Fruit fly (Drosophila melanogaster) whole organism, adult: ENCODE results near the gene brv1.

Source experiments
- CG11617 ChIP-seq: fragments of 200-800 bp; sonication (Bioruptor generic); optimal IDR thresholded peaks from 2 replicates; lab custom pipeline; 2017; ENCODE audit warnings: mild to moderate bottlenecking, missing biosample characterization, missing genetic modification reagents, missing genetic modification characterization
- CG12768 ChIP-seq: fragments of 200-800 bp; sonication (Bioruptor generic); optimal IDR thresholded peaks from 2 replicates; lab custom pipeline; 2017; ENCODE audit warnings: missing biosample characterization, missing genetic modification characterization, mild to moderate bottlenecking, moderate library complexity, missing genetic modification reagents
- CG14711 ChIP-seq: fragments of 200-800 bp; sonication (Bioruptor generic); optimal IDR thresholded peaks from 2 replicates; lab custom pipeline; 2018; ENCODE audit warnings: missing biosample characterization, mild to moderate bottlenecking, missing genetic modification characterization, moderate library complexity
- CG1620 ChIP-seq: fragments of 200-800 bp; sonication (Bioruptor generic); optimal IDR thresholded peaks from 2 replicates; lab custom pipeline; 2016; ENCODE audit warnings: missing biosample characterization, missing genetic modification characterization
- CG33017 ChIP-seq: fragments of 200-800 bp; sonication (Bioruptor generic); optimal IDR thresholded peaks from 2 replicates; lab custom pipeline; 2018; ENCODE audit warnings: missing biosample characterization, mild to moderate bottlenecking, missing genetic modification characterization, moderate library complexity
- CG5204 ChIP-seq: fragments of 200-800 bp; sonication (Bioruptor generic); optimal IDR thresholded peaks from 2 replicates; lab custom pipeline; 2016; ENCODE audit warnings: missing biosample characterization, missing genetic modification characterization
- CG7045 ChIP-seq: fragments of 200-800 bp; sonication (Bioruptor generic); optimal IDR thresholded peaks from 2 replicates; lab custom pipeline; 2017; ENCODE audit warnings: missing biosample characterization, mild to moderate bottlenecking, missing genetic modification characterization
- CG7101 ChIP-seq: fragments of 200-800 bp; sonication (Bioruptor generic); optimal IDR thresholded peaks from 2 replicates; lab custom pipeline; 2018; ENCODE audit warnings: missing biosample characterization, mild to moderate bottlenecking, missing genetic modification characterization, moderate library complexity
- Clk ChIP-seq: fragments of 200-800 bp; sonication (Bioruptor generic); optimal IDR thresholded peaks from 2 replicates; lab custom pipeline; 2017; ENCODE audit warnings: missing biosample characterization, missing genetic modification characterization
- Crg-1 ChIP-seq: fragments of 200-800 bp; sonication (Bioruptor generic); optimal IDR thresholded peaks from 2 replicates; lab custom pipeline; 2016; ENCODE audit warnings: missing biosample characterization, missing genetic modification characterization
- Hr96 ChIP-seq: fragments of 200-800 bp; sonication (Bioruptor generic); optimal IDR thresholded peaks from 2 replicates; lab custom pipeline; 2016; ENCODE audit warnings: missing biosample characterization, missing genetic modification characterization
- Mnt ChIP-seq: fragments of 200-800 bp; sonication (Bioruptor generic); optimal IDR thresholded peaks from 2 replicates; lab custom pipeline; 2016; ENCODE audit warnings: missing biosample characterization, mild to moderate bottlenecking, missing genetic modification characterization
- bab1 ChIP-seq: fragments of 200-800 bp; sonication (Bioruptor generic); optimal IDR thresholded peaks from 3 replicates; lab custom pipeline; 2019; ENCODE audit warnings: missing biosample characterization, mild to moderate bottlenecking, missing genetic modification characterization, moderate library complexity
- cic ChIP-seq: fragments of 200-800 bp; sonication (Bioruptor generic); optimal IDR thresholded peaks from 2 replicates; lab custom pipeline; 2017; ENCODE audit warnings: missing biosample characterization, mild to moderate bottlenecking, missing genetic modification characterization, moderate library complexity
- cnc ChIP-seq, 2 experiments: fragments of >200 bp; optimal IDR thresholded peaks; 2 replicates each; lab custom pipeline; 2017
- kay ChIP-seq: fragments of 200-800 bp; sonication (Bioruptor generic); peaks from one replicate; lab custom pipeline; 2016; ENCODE audit warnings: missing biosample characterization, missing genetic modification characterization, borderline replicate concordance
- ovo ChIP-seq: fragments of 200-800 bp; sonication (Bioruptor generic); optimal IDR thresholded peaks from 2 replicates; lab custom pipeline; 2016; ENCODE audit warnings: missing biosample characterization, missing genetic modification characterization
- pad ChIP-seq: fragments of 200-800 bp; sonication (Bioruptor generic); optimal IDR thresholded peaks from 3 replicates; lab custom pipeline; 2017; ENCODE audit warnings: missing biosample characterization, missing genetic modification characterization, mild to moderate bottlenecking, moderate library complexity, missing genetic modification reagents
- tj ChIP-seq: fragments of 200-800 bp; sonication (Bioruptor generic); optimal IDR thresholded peaks from 3 replicates; lab custom pipeline; 2017; ENCODE audit warnings: missing biosample characterization, mild to moderate bottlenecking, missing genetic modification characterization, moderate library complexity
- toe ChIP-seq: fragments of 200-800 bp; sonication (Bioruptor generic); optimal IDR thresholded peaks from 2 replicates; lab custom pipeline; 2016; ENCODE audit warnings: missing biosample characterization, missing genetic modification characterization

brv1 gene

DNA sequence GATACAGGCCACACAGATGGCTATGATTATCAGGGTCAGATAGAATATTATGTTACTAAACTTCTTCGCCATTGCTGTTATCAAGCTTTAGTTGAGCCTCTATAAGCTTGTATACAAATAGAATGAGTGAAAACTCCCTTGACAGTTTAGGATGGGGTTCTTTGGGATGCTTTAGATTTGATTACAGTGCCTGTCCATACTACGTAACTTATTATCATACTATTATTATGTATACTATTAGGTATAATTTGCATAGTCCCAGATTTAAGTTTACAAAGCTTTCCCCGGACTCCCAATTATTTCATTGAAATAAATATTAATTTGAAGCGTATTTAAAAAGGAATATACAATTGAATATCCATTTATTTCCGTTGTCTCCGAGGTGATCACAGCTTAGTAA lies at the start of gene brv1:
Gene brv1, minus strand, starts transcription at position 101 of the 400 bp plus-strand sequence.
- TF ChIP-seq Hr96 (no peak), cnc (optimal IDR thresholded peaks at IDR 0.05; lab: Kevin White, UChicago) (no peak), Mnt (no peak), CG7101 (tag; lab: Kevin White, UChicago) (no peak), CG1620 (no peak)

DNA sequence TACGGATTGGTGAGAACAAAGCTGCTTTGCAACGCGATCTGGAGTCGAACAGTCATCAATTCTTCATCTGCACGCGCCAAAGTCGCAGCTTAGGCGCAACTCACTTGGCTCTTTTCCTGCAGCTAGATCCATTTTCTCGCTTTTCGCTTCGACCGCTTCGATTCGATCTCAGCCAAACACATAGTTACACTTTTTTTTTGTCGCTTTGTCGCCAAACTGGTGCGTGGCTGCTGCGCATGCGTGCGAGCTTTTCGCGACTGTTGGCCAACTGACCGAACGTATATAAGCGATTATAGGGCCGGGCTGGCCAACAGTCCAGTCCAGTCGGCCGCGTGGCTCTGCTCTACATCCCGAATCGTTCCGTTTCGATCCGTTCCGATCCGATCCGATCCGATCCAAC lies 46.1 kb upstream of the brv1 start, which contains the start of gene Cpr76Bd:
Gene Cpr76Bd, plus strand, starts transcription at position 301 of the 400 bp plus-strand sequence.
- TF ChIP-seq CG7045 (no peak), Hr96 (no peak), pad (GFP tag; lab: Kevin White, UChicago) (no peak), toe (no peak), CG7101 (tag; lab: Kevin White, UChicago) (no peak), CG1620 (no peak), CG12768 (GFP tag; lab: Kevin White, UChicago) (no peak), kay (no peak), CG14711 (no peak)

DNA sequence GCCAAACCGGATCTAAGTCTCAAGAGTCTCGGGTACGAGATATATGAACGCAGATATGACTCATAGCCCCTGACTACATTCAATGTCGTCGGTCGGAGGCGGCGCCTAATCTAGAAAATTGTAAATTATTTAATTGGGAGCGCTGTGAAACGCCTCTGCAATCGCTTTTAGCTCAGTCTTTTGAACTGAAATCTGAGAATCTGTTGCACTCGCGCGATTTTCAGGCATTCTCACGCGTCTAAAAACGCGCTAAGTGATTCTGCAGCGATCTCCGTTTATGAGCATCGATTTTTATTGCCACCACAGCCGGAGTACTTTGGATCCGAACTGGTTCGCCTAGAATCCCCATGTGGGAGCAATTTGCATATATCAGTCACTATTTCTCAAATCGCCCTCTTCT lies 42.2 kb upstream of the brv1 start:
- no peak for TF ChIP-seq tj (GFP tag; lab: Kevin White, UChicago)
- TF ChIP-seq cic: no peak
- TF ChIP-seq cnc (optimal IDR thresholded peaks at IDR 0.05; lab: Kevin White, UChicago): no peak
- no peak for TF ChIP-seq CG7101 (tag; lab: Kevin White, UChicago)
- no peak for TF ChIP-seq CG7045
- TF ChIP-seq CG33017 (tag; lab: Kevin White, UChicago): no peak

DNA sequence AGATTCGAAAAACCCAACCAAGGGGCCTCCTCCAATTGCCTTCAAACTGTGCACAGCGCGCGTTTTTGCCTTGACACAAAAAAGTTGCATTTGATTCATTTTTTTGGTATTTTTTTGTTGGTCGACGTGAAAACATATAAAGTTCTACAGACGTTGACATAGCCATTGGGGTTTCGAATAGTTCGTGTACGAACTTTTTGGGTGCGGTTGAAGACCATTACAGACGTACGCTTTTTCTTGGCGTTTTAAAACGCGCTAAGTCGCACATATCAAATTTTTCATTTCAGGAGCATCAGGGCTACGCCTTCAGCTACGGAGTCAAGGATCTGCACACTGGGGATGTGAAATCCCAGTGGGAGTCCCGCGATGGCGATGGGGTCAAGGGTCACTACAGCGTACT lies 39.4 kb upstream of the brv1 start:
- TF ChIP-seq CG5204 (GFP tag; lab: Kevin White, UChicago) (no peak), CG11617 (GFP tag; lab: Kevin White, UChicago) (no peak), CG1620 (no peak)

DNA sequence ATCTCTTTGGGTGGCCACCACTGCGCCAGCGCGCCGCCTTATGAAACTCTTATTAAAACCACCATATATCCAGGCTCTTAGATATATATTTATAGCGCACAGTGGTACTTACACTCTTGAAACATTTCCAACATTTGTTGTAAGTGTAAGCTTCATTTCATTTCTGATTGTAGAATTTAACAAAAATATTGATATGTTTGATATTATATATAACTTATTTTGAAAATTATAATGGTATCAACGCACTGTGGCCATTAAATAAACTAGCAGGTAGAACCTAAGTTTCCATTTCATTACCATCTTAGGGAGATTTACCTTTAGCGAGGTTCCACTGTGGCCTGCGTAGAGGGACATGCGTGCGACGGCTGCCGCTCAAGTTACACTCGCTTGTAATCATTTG lies 38.4 kb upstream of the brv1 start:
- TF ChIP-seq Crg-1 (no peak), CG7101 (tag; lab: Kevin White, UChicago) (no peak), cic (no peak), pad (GFP tag; lab: Kevin White, UChicago) (no peak), CG33017 (tag; lab: Kevin White, UChicago) (no peak), Clk (GFP tag; lab: Kevin White, UChicago) (no peak), CG11617 (GFP tag; lab: Kevin White, UChicago) (no peak), CG14711 (no peak), cnc (optimal IDR thresholded peaks at IDR 0.05; lab: Kevin White, UChicago) (no peak), ovo (GFP tag; lab: Kevin White, UChicago) (no peak), toe (no peak), CG12768 (GFP tag; lab: Kevin White, UChicago) (no peak), CG7045 (no peak), Hr96 (no peak), kay (no peak), bab1 (GFP tag; lab: Kevin White, UChicago) (no peak)

DNA sequence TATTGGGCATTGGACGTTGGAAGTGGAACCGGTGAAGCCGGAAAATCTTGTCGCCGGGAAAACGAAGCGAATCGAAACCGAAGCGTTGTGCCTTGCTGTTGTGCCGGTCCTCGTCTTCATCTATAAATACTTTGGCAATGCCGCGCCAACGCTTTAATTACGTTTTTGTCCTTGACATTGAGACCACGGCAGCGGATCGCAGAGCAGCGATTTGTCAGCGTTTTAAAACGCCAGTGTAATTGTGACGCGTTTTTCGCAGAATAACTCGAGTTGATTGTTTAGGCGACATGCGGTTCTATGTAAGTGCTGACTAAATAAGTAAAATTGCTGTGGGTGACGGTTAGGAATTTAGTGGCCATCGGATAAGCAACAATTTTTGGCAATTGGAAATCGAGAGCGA lies 34.8 kb upstream of the brv1 start:
- TF ChIP-seq Crg-1 (no peak), pad (GFP tag; lab: Kevin White, UChicago) (no peak), CG11617 (GFP tag; lab: Kevin White, UChicago) (no peak), toe (no peak), Mnt (no peak), cic (no peak), CG7045 (no peak), bab1 (GFP tag; lab: Kevin White, UChicago) (no peak), Hr96 (no peak), kay (no peak), CG33017 (tag; lab: Kevin White, UChicago) (no peak), CG12768 (GFP tag; lab: Kevin White, UChicago) (no peak), ovo (GFP tag; lab: Kevin White, UChicago) (no peak), cnc (optimal IDR thresholded peaks at IDR 0.05; lab: Kevin White, UChicago) (no peak)

DNA sequence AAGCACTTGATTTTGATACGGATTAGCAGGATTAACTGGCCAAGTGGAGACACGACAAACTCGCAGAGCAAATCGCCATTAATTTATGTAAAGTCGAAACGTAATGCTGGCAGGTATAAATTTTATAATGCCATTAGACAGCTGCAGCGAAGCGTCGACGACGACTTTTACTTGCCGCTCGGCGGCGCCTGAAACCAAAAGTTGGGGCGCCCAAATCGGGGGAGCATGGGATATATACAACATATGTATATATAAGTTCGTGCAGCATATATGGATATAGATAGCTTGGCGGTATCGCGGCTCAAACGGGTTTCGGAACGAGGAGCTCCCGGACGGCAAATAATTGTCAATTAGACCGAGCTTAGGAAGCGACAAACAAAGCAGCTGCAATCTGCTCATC lies 34.3 kb upstream of the brv1 start, which contains the start of gene Cpr76Bc:
Gene Cpr76Bc, plus strand, starts transcription at position 301 of the 400 bp plus-strand sequence.
- TF ChIP-seq Clk (GFP tag; lab: Kevin White, UChicago) (no peak), Mnt (no peak), Hr96 (no peak), toe (no peak), CG33017 (tag; lab: Kevin White, UChicago) (no peak), CG14711 (no peak), bab1 (GFP tag; lab: Kevin White, UChicago) (no peak), cic (no peak), CG11617 (GFP tag; lab: Kevin White, UChicago) (no peak), CG5204 (GFP tag; lab: Kevin White, UChicago) (no peak), CG1620 (no peak), kay (no peak), Crg-1 (no peak), ovo (GFP tag; lab: Kevin White, UChicago) (no peak), CG7045 (no peak), CG7101 (tag; lab: Kevin White, UChicago) (no peak), CG12768 (GFP tag; lab: Kevin White, UChicago) (no peak), tj (GFP tag; lab: Kevin White, UChicago) (no peak)

DNA sequence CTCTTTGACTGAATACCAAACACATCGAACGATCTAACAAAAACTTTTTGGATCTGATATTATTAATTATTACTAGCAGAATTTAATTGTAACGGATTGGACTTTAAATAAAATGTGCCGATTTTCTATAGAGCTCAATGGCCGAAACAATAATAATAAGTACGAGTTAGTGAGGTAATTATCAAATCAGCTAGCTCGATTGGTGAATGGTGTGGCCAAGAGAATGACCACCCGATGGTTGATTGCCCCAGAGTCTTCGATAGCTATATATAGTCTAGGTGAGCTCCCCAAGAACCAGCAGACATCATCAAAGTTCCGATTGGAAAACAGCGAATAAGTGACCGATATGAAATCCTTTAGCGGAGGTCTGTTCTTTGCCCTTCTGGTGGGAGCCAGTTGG lies 33.1 kb upstream of the brv1 start, which contains the start of gene Cpr76Bb:
Gene Cpr76Bb, plus strand, starts transcription at position 301 of the 400 bp plus-strand sequence.
- no peak for TF ChIP-seq Mnt
- TF ChIP-seq cnc (optimal IDR thresholded peaks at IDR 0.05; lab: Kevin White, UChicago): no peak
- TF ChIP-seq Crg-1: no peak
- no peak for TF ChIP-seq tj (GFP tag; lab: Kevin White, UChicago)
- no peak for TF ChIP-seq CG7101 (tag; lab: Kevin White, UChicago)
- no peak for TF ChIP-seq ovo (GFP tag; lab: Kevin White, UChicago)
- no peak for TF ChIP-seq CG11617 (GFP tag; lab: Kevin White, UChicago)
- TF ChIP-seq CG1620: no peak
- TF ChIP-seq CG14711: no peak
- no peak for TF ChIP-seq toe
- TF ChIP-seq CG5204 (GFP tag; lab: Kevin White, UChicago): no peak
- TF ChIP-seq CG12768 (GFP tag; lab: Kevin White, UChicago): no peak
- no peak for TF ChIP-seq bab1 (GFP tag; lab: Kevin White, UChicago)
